Worm (Caenorhabditis elegans) whole organism, L3 larva: ENCODE data around the gene T18D3.6.

Experiments used
- R02D3.7 ChIP-seq: fragments of 150-350 bp; optimal IDR thresholded peaks from 2 replicates; lab custom pipeline; 2014; ENCODE audit warnings: missing biosample characterization, missing genetic modification characterization
- ZK546.5 ChIP-seq: sonication (generic microtip); optimal IDR thresholded peaks from 2 replicates; lab custom pipeline; 2017; ENCODE audit warnings: missing biosample characterization, missing genetic modification characterization
- aly-2 ChIP-seq: fragments of 150-350 bp; optimal IDR thresholded peaks from 2 replicates; lab custom pipeline; 2014; ENCODE audit warnings: missing biosample characterization, missing genetic modification characterization
- ama-1 ChIP-seq: fragments of 150-350 bp; optimal IDR thresholded peaks from 2 replicates; lab custom pipeline; 2018
- ceh-16 ChIP-seq: sonication (generic microtip); optimal IDR thresholded peaks from 2 replicates; lab custom pipeline; 2017; ENCODE audit warnings: missing biosample characterization, missing genetic modification characterization
- ceh-28 ChIP-seq: fragments of 150-350 bp; optimal IDR thresholded peaks from 2 replicates; lab custom pipeline; 2014; ENCODE audit warnings: missing biosample characterization, missing genetic modification reagents, missing genetic modification characterization
- ceh-82 ChIP-seq: fragments of 150-350 bp; optimal IDR thresholded peaks from 2 replicates; lab custom pipeline; 2014; ENCODE audit warnings: missing biosample characterization, missing genetic modification characterization
- ceh-9 ChIP-seq: sonication (generic microtip); optimal IDR thresholded peaks from 2 replicates; lab custom pipeline; 2018; ENCODE audit warnings: missing biosample characterization, missing genetic modification characterization
- daf-12 ChIP-seq: fragments of 150-350 bp; optimal IDR thresholded peaks from 2 replicates; lab custom pipeline; 2014; ENCODE audit warnings: missing biosample characterization, missing genetic modification reagents, missing genetic modification characterization
- egl-27 ChIP-seq: sonication (generic microtip); optimal IDR thresholded peaks from 4 replicates; lab custom pipeline; 2017; ENCODE audit warnings: missing biosample characterization, missing genetic modification reagents, missing genetic modification characterization
- egl-5 ChIP-seq: fragments of 150-350 bp; optimal IDR thresholded peaks from 2 replicates; lab custom pipeline; 2017; ENCODE audit warnings: missing biosample characterization, missing genetic modification reagents, missing genetic modification characterization, inconsistent platforms
- elt-1 ChIP-seq: fragments of 150-350 bp; optimal IDR thresholded peaks from 2 replicates; lab custom pipeline; 2014; ENCODE audit warnings: missing biosample characterization, missing genetic modification characterization
- elt-2 ChIP-seq: sonication (generic microtip); optimal IDR thresholded peaks from 2 replicates; lab custom pipeline; 2016; ENCODE audit warnings: missing genetic modification reagents, mild to moderate bottlenecking, missing genetic modification characterization, missing compliant biosample characterization
- elt-3 ChIP-seq, 3 experiments: fragments of 150-350 bp in 1 of 3; sonication (generic microtip) in 2 of 3; optimal IDR thresholded peaks; 2 replicates in 2 of 3; 4 replicates in 1 of 3; lab custom pipeline; 2014 to 2017; ENCODE audit warnings: missing biosample characterization in 3 of 3, missing genetic modification characterization in 3 of 3
- eor-1 ChIP-seq, 2 experiments: fragments of 150-350 bp; optimal IDR thresholded peaks; 2 replicates each; lab custom pipeline; 2014 to 2018; ENCODE audit warnings: missing biosample characterization in 2 of 2, missing genetic modification characterization in 2 of 2
- fkh-10 ChIP-seq: sonication (generic microtip); optimal IDR thresholded peaks from 2 replicates; lab custom pipeline; 2017; ENCODE audit warnings: missing biosample characterization, missing genetic modification reagents, missing genetic modification characterization
- fkh-2 ChIP-seq: fragments of 150-350 bp; optimal IDR thresholded peaks from 2 replicates; lab custom pipeline; 2014; ENCODE audit warnings: missing biosample characterization, missing genetic modification reagents, missing genetic modification characterization
- fos-1 ChIP-seq: fragments of 150-350 bp; optimal IDR thresholded peaks from 2 replicates; lab custom pipeline; 2014; ENCODE audit warnings: missing biosample characterization, missing genetic modification characterization
- hmg-11 ChIP-seq: sonication (generic microtip); optimal IDR thresholded peaks from 2 replicates; lab custom pipeline; 2016; ENCODE audit warnings: missing genetic modification characterization, missing compliant biosample characterization
- jun-1 ChIP-seq: fragments of 150-350 bp; optimal IDR thresholded peaks from 2 replicates; lab custom pipeline; 2014; ENCODE audit warnings: missing biosample characterization, missing genetic modification reagents, missing genetic modification characterization
- lin-15B ChIP-seq: fragments of 150-350 bp; optimal IDR thresholded peaks from 2 replicates; lab custom pipeline; 2014; ENCODE audit warnings: missing biosample characterization, missing genetic modification characterization
- lin-39 ChIP-seq: fragments of 150-350 bp; optimal IDR thresholded peaks from 2 replicates; lab custom pipeline; 2018; ENCODE audit warnings: missing biosample characterization, missing genetic modification reagents, missing genetic modification characterization
- lsy-12 ChIP-seq: sonication (generic microtip); optimal IDR thresholded peaks from 2 replicates; lab custom pipeline; 2016; ENCODE audit warnings: mild to moderate bottlenecking, missing genetic modification characterization, missing compliant biosample characterization
- mdl-1 ChIP-seq: fragments of 150-350 bp; optimal IDR thresholded peaks from 2 replicates; lab custom pipeline; 2014; ENCODE audit warnings: missing biosample characterization, missing genetic modification characterization
- mml-1 ChIP-seq: fragments of 150-350 bp; sonication (generic microtip); optimal IDR thresholded peaks from 3 replicates; lab custom pipeline; 2014; ENCODE audit warnings: missing biosample characterization, missing genetic modification characterization
- nfya-1 ChIP-seq: sonication (generic microtip); optimal IDR thresholded peaks from 2 replicates; lab custom pipeline; 2017; ENCODE audit warnings: missing genetic modification characterization, mild to moderate bottlenecking, missing compliant biosample characterization, antibody characterized with exemption, moderate library complexity; ENCODE audit not compliant: insufficient read depth
- nhr-11 ChIP-seq: fragments of 150-350 bp; optimal IDR thresholded peaks from 2 replicates; lab custom pipeline; 2014; ENCODE audit warnings: missing biosample characterization, missing genetic modification characterization
- nhr-12 ChIP-seq: fragments of 150-350 bp; optimal IDR thresholded peaks from 2 replicates; lab custom pipeline; 2014; ENCODE audit warnings: missing biosample characterization, missing genetic modification characterization
- nhr-23 ChIP-seq: fragments of 150-350 bp; optimal IDR thresholded peaks from 2 replicates; lab custom pipeline; 2014; ENCODE audit warnings: missing biosample characterization, missing genetic modification reagents, missing genetic modification characterization
- nhr-237 ChIP-seq: fragments of 150-350 bp; optimal IDR thresholded peaks from 2 replicates; lab custom pipeline; 2014; ENCODE audit warnings: missing biosample characterization, missing genetic modification characterization
- nhr-25 ChIP-seq: sonication (generic microtip); optimal IDR thresholded peaks from 2 replicates; lab custom pipeline; 2017; ENCODE audit warnings: missing biosample characterization, missing genetic modification characterization
- nhr-28 ChIP-seq: fragments of 150-350 bp; optimal IDR thresholded peaks from 2 replicates; lab custom pipeline; 2014; ENCODE audit warnings: missing biosample characterization, missing genetic modification characterization
- nhr-43 ChIP-seq: sonication (generic microtip); optimal IDR thresholded peaks from 2 replicates; lab custom pipeline; 2016; ENCODE audit warnings: mild to moderate bottlenecking, missing genetic modification characterization, missing compliant biosample characterization; ENCODE audit not compliant: poor library complexity, severe bottlenecking
- nhr-67 ChIP-seq: fragments of 150-350 bp; optimal IDR thresholded peaks from 2 replicates; lab custom pipeline; 2014; ENCODE audit warnings: missing biosample characterization, missing genetic modification characterization
- nhr-76 ChIP-seq: fragments of 150-350 bp; sonication (generic microtip); optimal IDR thresholded peaks from 5 replicates; lab custom pipeline; 2014; ENCODE audit warnings: missing biosample characterization, missing genetic modification characterization
- nhr-77 ChIP-seq: fragments of 150-350 bp; optimal IDR thresholded peaks from 2 replicates; lab custom pipeline; 2014; ENCODE audit warnings: missing biosample characterization, missing genetic modification characterization
- pha-4 ChIP-seq: fragments of 150-350 bp; optimal IDR thresholded peaks from 2 replicates; lab custom pipeline; 2014; ENCODE audit warnings: missing biosample characterization, missing genetic modification reagents, missing genetic modification characterization
- pqm-1 ChIP-seq: fragments of 150-350 bp; optimal IDR thresholded peaks from 2 replicates; lab custom pipeline; 2017; ENCODE audit warnings: missing biosample characterization, missing genetic modification characterization, inconsistent platforms
- sea-2 ChIP-seq: fragments of 150-350 bp; sonication (generic microtip); optimal IDR thresholded peaks from 4 replicates; lab custom pipeline; 2014; ENCODE audit warnings: missing biosample characterization, missing genetic modification reagents, missing genetic modification characterization
- skn-1 ChIP-seq: fragments of 150-350 bp; optimal IDR thresholded peaks from 2 replicates; lab custom pipeline; 2014; ENCODE audit warnings: missing biosample characterization, missing genetic modification characterization
- snpc-4 ChIP-seq: fragments of 150-350 bp; optimal IDR thresholded peaks from 2 replicates; lab custom pipeline; 2014; ENCODE audit warnings: missing biosample characterization, missing genetic modification characterization
- tbx-2 ChIP-seq: sonication (generic microtip); optimal IDR thresholded peaks from 2 replicates; lab custom pipeline; 2016; ENCODE audit warnings: mild to moderate bottlenecking, missing genetic modification characterization, missing compliant biosample characterization
- unc-39 ChIP-seq: sonication (generic microtip); optimal IDR thresholded peaks from 4 replicates; lab custom pipeline; 2017; ENCODE audit warnings: missing biosample characterization, missing genetic modification characterization
- unc-62 ChIP-seq: fragments of 150-350 bp; sonication (generic microtip); optimal IDR thresholded peaks from 4 replicates; lab custom pipeline; 2014; ENCODE audit warnings: missing biosample characterization, missing genetic modification reagents, missing genetic modification characterization
- zag-1 ChIP-seq: fragments of 150-350 bp; optimal IDR thresholded peaks from 2 replicates; lab custom pipeline; 2014; ENCODE audit warnings: missing biosample characterization, missing genetic modification characterization
- ztf-11 ChIP-seq: fragments of 150-350 bp; optimal IDR thresholded peaks from 2 replicates; lab custom pipeline; 2014; ENCODE audit warnings: missing biosample characterization, missing genetic modification characterization
- ztf-4 ChIP-seq: fragments of 150-350 bp; optimal IDR thresholded peaks from 2 replicates; lab custom pipeline; 2014; ENCODE audit warnings: missing biosample characterization, missing genetic modification characterization

T18D3.6 gene

DNA sequence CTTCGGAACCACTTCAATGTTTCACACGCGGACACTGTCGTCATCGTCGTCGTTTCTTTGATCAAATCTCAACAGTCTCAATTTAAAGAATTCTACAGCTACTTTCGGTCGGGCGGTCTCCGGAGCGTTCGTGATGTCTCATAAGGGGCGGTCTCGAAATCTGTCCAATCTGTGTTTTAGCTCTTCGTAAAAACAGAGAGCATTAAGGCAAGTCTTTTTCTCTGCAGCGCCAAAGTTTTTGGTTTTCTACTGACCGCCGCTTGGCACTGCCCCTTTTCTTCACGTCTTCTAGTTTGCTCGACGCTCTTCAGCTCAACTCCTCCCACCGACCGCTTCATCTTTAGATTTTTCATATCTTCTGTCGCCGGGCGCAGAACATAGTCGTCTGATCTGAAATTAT lies 42.8 kb downstream of the T18D3.6 start, which contains the start of gene lips-1:
lips-1 (plus strand) TSS at position 301 of the 400 bp plus-strand sequence.
- TF ChIP-seq nhr-237 (tag; lab: Kevin White, UChicago) = no peak
- no peak for TF ChIP-seq nhr-12 (tag; lab: Kevin White, UChicago)
- no peak for TF ChIP-seq fkh-2 (tag; lab: Kevin White, UChicago)
- TF ChIP-seq jun-1 = no peak
- no peak for TF ChIP-seq sea-2
- no peak for TF ChIP-seq aly-2 (tag; lab: Kevin White, UChicago)
- TF ChIP-seq pha-4 (tag; lab: Kevin White, UChicago) = no peak
- TF ChIP-seq ceh-28 = no peak
- no peak for TF ChIP-seq ZK546.5
- TF ChIP-seq fkh-10 (GFP tag; lab: Kevin White, UChicago) = no peak
- TF ChIP-seq unc-62 (GFP tag; lab: Kevin White, UChicago) = no peak
- no peak for TF ChIP-seq lin-39 (tag; lab: Kevin White, UChicago)
- no peak for TF ChIP-seq mml-1 (tag; lab: Kevin White, UChicago)

DNA sequence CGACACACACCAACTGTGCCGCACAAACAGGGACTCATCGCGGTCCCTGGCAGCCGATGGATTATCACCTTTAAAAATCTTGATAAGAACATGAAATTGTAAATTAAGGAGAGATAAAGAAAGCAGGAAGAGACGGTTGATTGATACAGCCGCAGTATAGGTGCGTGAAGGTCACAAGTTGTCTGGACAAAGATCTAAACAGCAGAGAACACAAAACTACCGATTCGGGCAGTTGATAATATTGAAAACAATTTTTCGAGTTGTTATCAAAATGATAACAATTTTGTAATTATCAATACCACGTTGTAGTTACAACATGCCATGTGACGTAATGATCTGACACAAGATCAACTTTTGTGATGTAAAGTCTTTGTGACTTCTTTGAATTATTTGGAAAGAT lies 51.1 kb downstream of the T18D3.6 start:
- TF ChIP-seq nhr-76 (tag; lab: Kevin White, UChicago) (no peak), sea-2 (no peak), ama-1 (lab: Kevin White, UChicago) (no peak), ztf-4 (tag; lab: Kevin White, UChicago) (peak; percentile 3), unc-62 (GFP tag; lab: Kevin White, UChicago) (no peak), jun-1 (peak; percentile 94), zag-1 (tag; lab: Kevin White, UChicago) (no peak), ceh-28 (peak; percentile 77), ceh-82 (tag; lab: Kevin White, UChicago) (no peak), ceh-9 (tag; lab: Kevin White, UChicago) (no peak), mml-1 (tag; lab: Kevin White, UChicago) (no peak), egl-27 (tag; lab: Kevin White, UChicago) (peak; percentile 45), nhr-43 (tag; lab: Kevin White, UChicago) (peak; percentile 96), snpc-4 (tag; lab: Kevin White, UChicago) (no peak), elt-1 (tag; lab: Kevin White, UChicago) (peak; percentile 94), lin-39 (tag; lab: Kevin White, UChicago) (no peak), nhr-237 (tag; lab: Kevin White, UChicago) (no peak), nhr-12 (tag; lab: Kevin White, UChicago) (no peak), nhr-23 (tag; lab: Kevin White, UChicago) (peak; percentile 94), daf-12 (tag; lab: Kevin White, UChicago) (no peak), nhr-28 (no peak), fkh-2 (tag; lab: Kevin White, UChicago) (no peak), ZK546.5 (no peak), ceh-16 (no peak), lin-15B (tag; lab: Kevin White, UChicago) (no peak), elt-3 (tag; optimal IDR thresholded peaks at IDR 0.05; lab: Kevin White, UChicago) (peak in 2 of 3 experiments; percentile 4 to 84), aly-2 (tag; lab: Kevin White, UChicago) (no peak), unc-39 (no peak), lsy-12 (tag; lab: Kevin White, UChicago) (peak; percentile 88), mdl-1 (peak; percentile 2), fos-1 (tag; lab: Kevin White, UChicago) (peak; percentile 77), elt-2 (tag; lab: Kevin White, UChicago) (peak; percentile 99), pha-4 (tag; lab: Kevin White, UChicago) (peak; percentile 69), eor-1 (tag; optimal IDR thresholded peaks at IDR 0.05; lab: Kevin White, UChicago) (no peak), egl-5 (no peak), fkh-10 (GFP tag; lab: Kevin White, UChicago) (no peak), hmg-11 (tag; lab: Kevin White, UChicago) (no peak), ztf-11 (tag; lab: Kevin White, UChicago) (no peak), pqm-1 (tag; lab: Kevin White, UChicago) (peak; percentile 100), skn-1 (tag; lab: Kevin White, UChicago) (no peak), nhr-11 (tag; lab: Kevin White, UChicago) (no peak), R02D3.7 (peak; percentile 50), nhr-25 (tag; lab: Kevin White, UChicago) (peak; percentile 88), nhr-67 (tag; lab: Kevin White, UChicago) (no peak), nhr-77 (tag; lab: Kevin White, UChicago) (no peak), nfya-1 (tag; lab: Kevin White, UChicago) (no peak), tbx-2 (tag; lab: Kevin White, UChicago) (peak; percentile 47)
